Worm (Caenorhabditis elegans) whole organism, midembryonic: ENCODE results near the gene C37C3.9.

Experiments used
- T22C8.4 ChIP-seq: fragments of 200-800 bp; sonication (Bioruptor generic); IDR thresholded peaks from 2 replicates; pipeline ENCODE4 v1.3.6; 2022; ENCODE audit warnings: missing genetic modification characterization, missing compliant biosample characterization
- cog-1 ChIP-seq: sonication (generic microtip); optimal IDR thresholded peaks from 2 replicates; lab custom pipeline; 2016; ENCODE audit warnings: missing genetic modification characterization, missing compliant biosample characterization
- flt-1 ChIP-seq: fragments of 200-800 bp; sonication (Bioruptor generic); IDR thresholded peaks from 2 replicates; pipeline ENCODE4 v1.3.6; 2022; ENCODE audit warnings: missing genetic modification characterization, missing compliant biosample characterization
- klf-2 ChIP-seq: fragments of 200-800 bp; sonication (Bioruptor generic); conservative IDR thresholded peaks from 2 replicates; pipeline ENCODE4 v1.3.6; 2022; ENCODE audit warnings: missing genetic modification reagents, missing genetic modification characterization, missing compliant biosample characterization
- med-1 ChIP-seq: sonication (generic microtip); optimal IDR thresholded peaks from 2 replicates; lab custom pipeline; 2017; ENCODE audit warnings: missing genetic modification characterization, mild to moderate bottlenecking, missing compliant biosample characterization, antibody characterized with exemption, missing genetic modification reagents; ENCODE audit not compliant: insufficient read depth
- ref-1 ChIP-seq: fragments of 200-800 bp; sonication (Bioruptor generic); conservative IDR thresholded peaks from 2 replicates; pipeline ENCODE4 v1.3.6; 2022; ENCODE audit warnings: missing genetic modification reagents, missing genetic modification characterization, missing compliant biosample characterization
- tab-1 ChIP-seq: fragments of 200-800 bp; sonication (Bioruptor generic); IDR thresholded peaks from 2 replicates; pipeline ENCODE4 v1.3.6; 2022; ENCODE audit warnings: missing genetic modification characterization, missing compliant biosample characterization
- ztf-23 ChIP-seq: fragments of 200-800 bp; sonication (Bioruptor generic); IDR thresholded peaks from 2 replicates; pipeline ENCODE4 v1.3.6; 2022; ENCODE audit warnings: missing genetic modification reagents, missing genetic modification characterization, missing compliant biosample characterization
- ztf-29 ChIP-seq: fragments of 200-800 bp; sonication (Bioruptor generic); IDR thresholded peaks from 2 replicates; pipeline ENCODE4 v1.3.6; 2022; ENCODE audit warnings: missing genetic modification reagents, missing genetic modification characterization, missing compliant biosample characterization

The C37C3.9 gene

ce11 chrV:7875456-7875855 is 21.0 kb upstream of the C37C3.9 start, which contains the start of gene F40A3.4:
F40A3.4 (plus strand) TSS chrV:7875756.
- TF ChIP-seq T22C8.4 (GFP tag; lab: Robert Waterston, UW), result no peak
- TF ChIP-seq flt-1 (GFP tag; lab: Robert Waterston, UW), result no peak
- TF ChIP-seq ztf-23 (GFP tag; lab: Robert Waterston, UW), result no peak
- no peak for TF ChIP-seq med-1 (GFP tag; lab: Kevin White, UChicago)
- no peak for TF ChIP-seq ztf-29 (GFP tag; lab: Robert Waterston, UW)
- no peak for TF ChIP-seq cog-1 (tag; lab: Kevin White, UChicago)
- no peak for TF ChIP-seq ref-1 (GFP tag; lab: Robert Waterston, UW)
- TF ChIP-seq tab-1 (GFP tag; lab: Robert Waterston, UW), result no peak
- TF ChIP-seq klf-2 (GFP tag; lab: Robert Waterston, UW), result no peak

DNA sequence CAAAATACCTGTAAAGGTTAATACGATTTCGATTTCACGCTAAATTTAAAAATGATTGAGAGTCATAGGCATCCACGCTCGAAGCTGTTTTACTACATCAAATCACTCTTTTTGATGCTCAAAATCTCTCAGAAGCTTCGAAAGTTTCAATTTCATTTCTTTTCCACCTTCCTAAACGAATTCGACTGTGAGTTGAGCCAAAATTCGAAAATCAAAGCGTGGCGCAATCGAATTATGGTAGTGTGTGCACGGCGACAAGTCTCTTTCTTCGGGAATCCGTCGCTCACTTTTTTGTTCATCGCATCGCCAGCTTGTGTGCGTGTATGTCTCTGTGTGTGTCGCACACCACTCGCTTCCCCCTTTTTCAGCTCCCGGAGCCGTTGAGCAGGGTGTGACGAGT is 18.4 kb upstream of the C37C3.9 start:
- TF ChIP-seq klf-2 (GFP tag; lab: Robert Waterston, UW) (no peak), tab-1 (GFP tag; lab: Robert Waterston, UW) (no peak), T22C8.4 (GFP tag; lab: Robert Waterston, UW) (no peak), med-1 (GFP tag; lab: Kevin White, UChicago) (no peak), ztf-23 (GFP tag; lab: Robert Waterston, UW) (no peak), ref-1 (GFP tag; lab: Robert Waterston, UW) (no peak), flt-1 (GFP tag; lab: Robert Waterston, UW) (no peak), ztf-29 (GFP tag; lab: Robert Waterston, UW) (no peak)

DNA sequence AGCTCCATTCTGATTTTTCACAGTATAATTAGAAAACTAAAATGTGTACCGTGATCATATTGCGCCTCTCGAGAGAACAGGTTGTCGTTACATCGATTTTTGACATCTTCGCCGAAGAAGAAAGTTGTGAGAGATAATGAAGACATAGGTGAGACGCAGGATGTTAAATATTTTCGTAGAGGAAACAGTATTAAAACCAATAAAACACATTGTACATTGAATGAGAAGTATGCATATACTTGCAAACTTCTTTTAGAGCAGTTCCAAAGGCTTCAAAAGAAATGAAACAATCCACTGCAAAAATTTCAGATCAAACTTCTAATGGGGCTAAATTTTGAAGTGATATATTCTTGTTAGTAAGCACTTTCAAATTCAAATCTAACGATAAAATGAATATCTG is 16.2 kb upstream of the C37C3.9 start, which contains the start of gene nipi-4:
Gene nipi-4, minus strand, starts transcription at position 101 of the 400 bp plus-strand sequence.
- TF ChIP-seq cog-1 (tag; lab: Kevin White, UChicago) (no peak), T22C8.4 (GFP tag; lab: Robert Waterston, UW) (no peak), med-1 (GFP tag; lab: Kevin White, UChicago) (no peak), flt-1 (GFP tag; lab: Robert Waterston, UW) (no peak), ztf-23 (GFP tag; lab: Robert Waterston, UW) (no peak), tab-1 (GFP tag; lab: Robert Waterston, UW) (no peak), ref-1 (GFP tag; lab: Robert Waterston, UW) (no peak), klf-2 (GFP tag; lab: Robert Waterston, UW) (no peak), ztf-29 (GFP tag; lab: Robert Waterston, UW) (no peak)

- TF ChIP-seq klf-2 (GFP tag; lab: Robert Waterston, UW) (no peak), ref-1 (GFP tag; lab: Robert Waterston, UW) (no peak), tab-1 (GFP tag; lab: Robert Waterston, UW) (no peak), T22C8.4 (GFP tag; lab: Robert Waterston, UW) (no peak), ztf-23 (GFP tag; lab: Robert Waterston, UW) (no peak), ztf-29 (GFP tag; lab: Robert Waterston, UW) (no peak), flt-1 (GFP tag; lab: Robert Waterston, UW) (no peak), cog-1 (tag; lab: Kevin White, UChicago) (no peak), med-1 (GFP tag; lab: Kevin White, UChicago) (no peak)
Measured at ce11 chrV:7864663-7865062, 10.2 kb upstream of the C37C3.9 start, which contains the start of gene C37C3.11. C37C3.11 (minus strand) TSS chrV:7864763.

ce11 chrV:7863020-7863523 is 8.6 kb upstream of the C37C3.9 start, which contains the start of gene C37C3.10:
C37C3.10 (minus strand) TSS chrV:7863070.
- TF ChIP-seq klf-2 (GFP tag; lab: Robert Waterston, UW), result no peak
- no peak for TF ChIP-seq T22C8.4 (GFP tag; lab: Robert Waterston, UW)
- TF ChIP-seq ztf-23 (GFP tag; lab: Robert Waterston, UW), result no peak
- TF ChIP-seq med-1 (GFP tag; lab: Kevin White, UChicago), result no peak
- TF ChIP-seq ztf-29 (GFP tag; lab: Robert Waterston, UW), result no peak
- TF ChIP-seq ref-1 (GFP tag; lab: Robert Waterston, UW), result no peak
- TF ChIP-seq cog-1 (tag; lab: Kevin White, UChicago), result no peak
- no peak for TF ChIP-seq flt-1 (GFP tag; lab: Robert Waterston, UW)
- no peak for TF ChIP-seq tab-1 (GFP tag; lab: Robert Waterston, UW)

DNA sequence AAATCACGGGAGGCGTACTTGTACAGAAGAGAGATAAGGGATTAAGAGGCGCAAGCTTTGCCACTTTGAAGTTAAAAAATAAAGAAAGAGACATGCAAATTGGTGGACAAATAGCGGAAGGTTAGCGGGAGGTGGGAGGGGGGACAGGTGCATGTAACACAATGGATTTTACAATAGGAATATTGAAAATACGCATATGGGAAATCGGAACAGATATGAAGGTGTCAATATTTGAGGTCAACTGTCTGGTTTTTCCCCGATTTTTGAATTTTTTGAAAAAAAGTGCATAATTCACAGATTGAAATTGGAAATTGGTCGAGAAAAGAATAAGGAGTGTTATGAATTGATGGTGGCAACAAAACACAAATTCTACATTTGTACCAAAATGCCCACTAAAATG is 7.3 kb upstream of the C37C3.9 start, which contains the start of gene C37C3.17:
Gene C37C3.17, minus strand, starts transcription at position 101 of the 400 bp plus-strand sequence.
- TF ChIP-seq ztf-23 (GFP tag; lab: Robert Waterston, UW), result no peak
- TF ChIP-seq ref-1 (GFP tag; lab: Robert Waterston, UW), result no peak

DNA sequence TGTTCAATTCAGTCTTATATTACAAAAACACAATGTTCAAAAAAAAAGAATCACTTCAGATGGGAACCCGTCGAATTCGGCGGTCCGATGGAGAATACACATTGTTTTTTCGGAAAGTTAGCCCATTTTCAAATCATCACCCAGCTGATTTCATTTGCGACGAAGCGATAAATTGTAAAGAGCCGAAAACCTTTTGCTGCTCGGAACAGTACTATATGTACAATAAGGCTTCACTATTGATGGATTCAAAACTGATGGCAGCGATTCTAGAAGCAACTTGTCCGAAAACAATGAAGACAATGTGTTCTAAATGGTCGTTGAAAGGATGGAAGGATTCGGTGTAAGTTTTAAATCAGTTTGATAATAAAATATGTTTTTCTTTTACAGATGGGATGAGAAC is 3.4 kb upstream of the C37C3.9 start, which contains the start of gene C37C3.1:
Gene C37C3.1, plus strand, starts transcription at position 33 of the 400 bp plus-strand sequence.
- TF ChIP-seq ztf-29 (GFP tag; lab: Robert Waterston, UW) (no peak), med-1 (GFP tag; lab: Kevin White, UChicago) (no peak), klf-2 (GFP tag; lab: Robert Waterston, UW) (no peak), cog-1 (tag; lab: Kevin White, UChicago) (no peak), ref-1 (GFP tag; lab: Robert Waterston, UW) (no peak), flt-1 (GFP tag; lab: Robert Waterston, UW) (no peak), tab-1 (GFP tag; lab: Robert Waterston, UW) (no peak), T22C8.4 (GFP tag; lab: Robert Waterston, UW) (no peak), ztf-23 (GFP tag; lab: Robert Waterston, UW) (no peak)

- TF ChIP-seq cog-1 (tag; lab: Kevin White, UChicago) (no peak), med-1 (GFP tag; lab: Kevin White, UChicago) (no peak), ref-1 (GFP tag; lab: Robert Waterston, UW) (no peak), T22C8.4 (GFP tag; lab: Robert Waterston, UW) (no peak), flt-1 (GFP tag; lab: Robert Waterston, UW) (no peak), ztf-29 (GFP tag; lab: Robert Waterston, UW) (no peak), tab-1 (GFP tag; lab: Robert Waterston, UW) (no peak), klf-2 (GFP tag; lab: Robert Waterston, UW) (no peak), ztf-23 (GFP tag; lab: Robert Waterston, UW) (no peak)
Measured at ce11 chrV:7856641-7857040, 2.1 kb upstream of the C37C3.9 start.
